Worm (Caenorhabditis elegans): ENCODE data around the gene otub-4.

Gene otub-4

DNA sequence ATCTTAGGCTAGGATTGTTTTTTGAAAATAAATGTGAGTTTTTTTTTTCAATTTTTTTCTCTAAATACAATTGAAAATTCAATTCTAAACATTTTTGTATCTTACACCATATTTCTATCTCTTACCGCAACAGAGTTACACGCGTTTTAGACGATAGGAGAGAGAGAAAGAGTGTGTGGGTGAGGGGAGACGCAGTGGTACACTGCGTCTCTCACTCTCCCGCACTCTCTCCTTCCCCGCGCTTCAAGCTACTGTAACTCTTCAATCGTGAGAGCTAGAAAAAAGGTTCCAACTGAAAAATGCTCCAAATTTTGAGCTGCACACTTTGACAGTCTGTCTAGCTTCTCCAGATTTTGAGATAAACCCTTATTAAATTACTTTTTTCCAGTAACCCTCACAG, 14.1 kb downstream of the otub-4 start:
- TF ChIP-seq nhr-77 (tag; optimal IDR thresholded peaks at IDR 0.05) (no peak), R02D3.7 (tag; optimal IDR thresholded peaks at IDR 0.05) (no peak), elt-1 (tag; optimal IDR thresholded peaks at IDR 0.05) (no peak), nhr-76 (tag; optimal IDR thresholded peaks at IDR 0.05) (no peak), nhr-67 (tag; optimal IDR thresholded peaks at IDR 0.05) (no peak), ZK546.5 (tag; optimal IDR thresholded peaks at IDR 0.05) (no peak), nhr-11 (tag; optimal IDR thresholded peaks at IDR 0.05) (no peak), nhr-25 (tag; optimal IDR thresholded peaks at IDR 0.05) (no peak), nhr-12 (tag; optimal IDR thresholded peaks at IDR 0.05) (no peak)

DNA sequence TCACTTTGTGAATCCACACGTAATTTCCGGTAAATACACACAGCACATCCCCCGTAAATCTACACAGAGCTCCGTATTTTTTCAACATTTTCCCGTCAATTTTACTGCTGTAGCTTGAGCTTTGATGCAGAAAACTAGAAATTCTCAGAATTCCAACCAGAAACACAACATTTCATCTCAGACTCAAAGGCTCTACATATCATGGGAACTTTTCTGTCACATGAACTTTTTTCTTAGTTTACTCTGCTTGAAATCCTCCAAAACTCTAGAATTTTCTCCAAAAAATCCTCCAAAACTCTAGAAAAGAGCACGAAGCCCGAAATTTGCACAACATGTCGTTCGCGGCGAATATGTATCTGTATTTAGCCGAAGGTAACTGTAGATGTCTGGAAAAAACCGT, 14.7 kb downstream of the otub-4 start, which contains the start of gene Y55H10A.2:
Gene Y55H10A.2, plus strand, starts transcription at position 301 of the 400 bp plus-strand sequence.
- TF ChIP-seq nhr-11 (tag; optimal IDR thresholded peaks at IDR 0.05) (no peak), jun-1 (tag; optimal IDR thresholded peaks at IDR 0.05) (no peak), tbx-2 (tag; optimal IDR thresholded peaks at IDR 0.05) (no peak), nhr-43 (tag; optimal IDR thresholded peaks at IDR 0.05; ENCODE audit: poor library complexity, severe bottlenecking) (no peak), nhr-77 (tag; optimal IDR thresholded peaks at IDR 0.05) (no peak), fkh-2 (tag; optimal IDR thresholded peaks at IDR 0.05) (no peak), skn-1 (tag; optimal IDR thresholded peaks at IDR 0.05) (no peak), ceh-82 (tag; optimal IDR thresholded peaks at IDR 0.05) (no peak), ztf-4 (tag; optimal IDR thresholded peaks at IDR 0.05) (no peak), fkh-10 (GFP tag; optimal IDR thresholded peaks at IDR 0.05) (no peak), mml-1 (tag; optimal IDR thresholded peaks at IDR 0.05) (no peak), mdl-1 (tag; optimal IDR thresholded peaks at IDR 0.05) (no peak), fos-1 (tag; optimal IDR thresholded peaks at IDR 0.05) (no peak)

DNA sequence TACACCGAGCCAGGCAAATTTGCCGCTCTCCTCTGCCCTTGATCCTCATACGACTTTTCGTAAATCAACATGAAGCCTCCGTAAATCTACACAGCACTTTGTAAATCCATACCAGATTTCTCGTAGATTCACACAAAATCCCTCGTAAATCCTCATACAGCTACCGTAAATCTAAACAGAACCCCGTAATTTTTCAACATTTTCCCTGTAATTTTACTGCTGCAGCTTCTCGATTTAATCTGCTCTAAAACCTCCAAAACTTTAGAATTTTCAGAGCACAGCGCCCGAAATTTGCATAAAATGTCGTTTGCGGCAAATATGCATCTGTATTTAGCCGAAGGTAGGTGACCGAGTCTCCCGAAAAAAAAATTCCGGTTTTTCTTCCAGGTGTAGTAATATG, 23.2 kb downstream of the otub-4 start, which contains the start of gene F42A6.1:
Gene F42A6.1, plus strand, starts transcription at position 301 of the 400 bp plus-strand sequence.
- TF ChIP-seq unc-39 (tag; optimal IDR thresholded peaks at IDR 0.05) = no peak

DNA sequence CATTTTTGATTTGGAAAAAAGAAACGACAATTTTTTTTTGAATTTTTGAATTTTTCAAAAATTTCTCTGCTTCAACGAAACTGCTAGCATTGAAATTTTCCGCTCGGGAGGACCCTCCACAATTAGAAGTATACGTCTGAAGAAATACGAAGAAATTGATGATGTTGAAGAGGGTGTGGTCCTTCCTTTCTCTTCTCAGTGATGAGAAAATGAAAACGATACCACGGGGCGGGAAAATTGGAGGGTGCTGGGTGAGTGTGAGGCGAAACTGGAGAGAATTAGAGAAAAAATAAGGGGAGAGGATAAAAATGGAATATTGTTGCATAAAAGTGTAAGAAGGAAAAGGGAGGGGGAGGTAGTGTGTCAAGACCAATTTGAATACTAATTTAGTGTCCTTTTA, 25.9 kb downstream of the otub-4 start:
- TF ChIP-seq lsy-12 (tag; optimal IDR thresholded peaks at IDR 0.05) (no peak), nfya-1 (tag; optimal IDR thresholded peaks at IDR 0.05; ENCODE audit: insufficient read depth) (peak; percentile 0), aly-2 (tag; optimal IDR thresholded peaks at IDR 0.05) (no peak), sea-2 (GFP tag; optimal IDR thresholded peaks at IDR 0.05) (no peak), unc-39 (tag; optimal IDR thresholded peaks at IDR 0.05) (no peak), nhr-28 (tag; optimal IDR thresholded peaks at IDR 0.05) (no peak)

DNA sequence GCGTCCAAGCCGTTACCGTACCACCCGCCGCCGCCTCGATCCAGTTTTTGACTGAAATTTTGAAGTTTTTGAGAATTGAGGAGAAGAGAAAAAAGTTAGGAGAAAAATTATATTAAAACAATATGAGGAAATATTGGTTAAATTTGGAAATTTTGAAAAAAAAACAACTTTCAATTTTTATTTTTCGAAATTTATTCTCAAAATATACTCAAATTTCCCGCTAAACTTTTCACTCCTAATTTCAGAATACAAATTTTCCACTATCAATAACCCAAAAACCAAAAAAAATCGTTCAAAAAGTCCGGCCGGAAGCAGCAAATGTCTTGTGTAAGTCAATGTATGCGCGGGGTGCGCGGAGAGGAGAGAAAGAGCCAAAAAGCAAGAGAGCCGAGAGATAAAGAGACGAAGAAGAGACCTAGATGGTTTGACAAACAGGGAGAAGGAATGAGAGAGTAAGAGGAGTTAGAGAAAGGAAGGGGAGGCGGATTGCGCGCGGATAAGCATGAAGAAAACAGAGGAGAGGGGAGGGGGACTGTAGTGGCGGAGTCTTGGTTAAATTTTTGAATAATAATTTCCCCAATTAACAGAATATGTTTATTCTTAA, 27.9 kb downstream of the otub-4 start, which contains the start of gene elks-1:
Gene elks-1, minus strand, starts transcription at position 51 of the 604 bp plus-strand sequence.
- TF ChIP-seq jun-1 (tag; optimal IDR thresholded peaks at IDR 0.05) (no peak), lin-39 (tag; optimal IDR thresholded peaks at IDR 0.05) (peak; percentile 0), R02D3.7 (tag; optimal IDR thresholded peaks at IDR 0.05) (no peak), fkh-2 (tag; optimal IDR thresholded peaks at IDR 0.05) (no peak), pha-4 (tag; optimal IDR thresholded peaks at IDR 0.05) (no peak), ama-1 (optimal IDR thresholded peaks at IDR 0.05) (no peak), lsy-12 (tag; optimal IDR thresholded peaks at IDR 0.05) (no peak), ceh-28 (tag; optimal IDR thresholded peaks at IDR 0.05) (no peak), ceh-82 (tag; optimal IDR thresholded peaks at IDR 0.05) (no peak), nhr-237 (tag; optimal IDR thresholded peaks at IDR 0.05) (no peak), sea-2 (GFP tag; optimal IDR thresholded peaks at IDR 0.05) (no peak), nfya-1 (tag; optimal IDR thresholded peaks at IDR 0.05; ENCODE audit: insufficient read depth) (peak; percentile 48), hmg-11 (tag; optimal IDR thresholded peaks at IDR 0.05) (peak; percentile 37)

DNA sequence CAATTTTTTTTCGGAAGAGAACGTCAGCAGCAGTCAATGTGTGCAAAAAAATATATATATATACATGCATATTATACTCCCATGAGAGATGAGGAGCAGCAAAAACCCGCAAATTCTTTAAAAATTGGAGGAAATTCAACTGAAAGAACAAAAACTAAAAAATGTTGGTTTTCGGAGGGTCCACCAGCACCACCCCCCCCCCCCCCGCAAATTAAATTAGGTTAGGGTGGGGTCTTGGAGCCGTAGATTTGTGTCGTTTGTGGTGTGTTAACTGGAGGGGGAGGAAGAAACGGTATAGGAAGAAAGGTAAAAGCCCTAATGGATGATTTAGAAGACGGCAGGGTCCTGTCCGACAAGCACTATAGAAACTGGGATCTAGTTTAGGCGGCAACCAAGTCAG, 29.6 kb downstream of the otub-4 start:
- TF ChIP-seq R02D3.7 (tag; optimal IDR thresholded peaks at IDR 0.05) = no peak
- no peak for TF ChIP-seq lin-39 (tag; optimal IDR thresholded peaks at IDR 0.05)
- no peak for TF ChIP-seq snpc-4 (tag; optimal IDR thresholded peaks at IDR 0.05)
- TF ChIP-seq nhr-237 (tag; optimal IDR thresholded peaks at IDR 0.05) = no peak
- no peak for TF ChIP-seq lsy-12 (tag; optimal IDR thresholded peaks at IDR 0.05)
- no peak for TF ChIP-seq skn-1 (tag; optimal IDR thresholded peaks at IDR 0.05)
- TF ChIP-seq eor-1 (tag; optimal IDR thresholded peaks at IDR 0.05) = no peak
- no peak for TF ChIP-seq hmg-11 (tag; optimal IDR thresholded peaks at IDR 0.05)
- no peak for TF ChIP-seq elt-1 (tag; optimal IDR thresholded peaks at IDR 0.05)
- TF ChIP-seq pqm-1 (tag; optimal IDR thresholded peaks at IDR 0.05) = no peak
- TF ChIP-seq nhr-11 (tag; optimal IDR thresholded peaks at IDR 0.05) = no peak
- no peak for TF ChIP-seq elt-2 (tag; optimal IDR thresholded peaks at IDR 0.05)
- no peak for TF ChIP-seq egl-5 (tag; optimal IDR thresholded peaks at IDR 0.05)
- TF ChIP-seq ama-1 (optimal IDR thresholded peaks at IDR 0.05) = no peak
- no peak for TF ChIP-seq ceh-16 (tag; optimal IDR thresholded peaks at IDR 0.05)
- TF ChIP-seq nhr-76 (tag; optimal IDR thresholded peaks at IDR 0.05) = no peak
- TF ChIP-seq ceh-9 (tag; optimal IDR thresholded peaks at IDR 0.05) = no peak
- TF ChIP-seq nhr-12 (tag; optimal IDR thresholded peaks at IDR 0.05) = no peak
